Worm (Caenorhabditis elegans) whole organism, late embryonic: ENCODE measurements around the gene rga-9.

ENCODE experiments used
- ceh-48 ChIP-seq: sonication (generic microtip); optimal IDR thresholded peaks from 2 replicates; lab custom pipeline; 2016; ENCODE audit warnings: missing genetic modification characterization, inconsistent platforms, missing compliant biosample characterization
- ceh-9 ChIP-seq: sonication (generic microtip); optimal IDR thresholded peaks from 2 replicates; lab custom pipeline; 2016; ENCODE audit warnings: mild to moderate bottlenecking, missing genetic modification characterization, inconsistent platforms, missing compliant biosample characterization
- pha-4 ChIP-seq: fragments of 150-350 bp; optimal IDR thresholded peaks from 2 replicates; lab custom pipeline; 2018; ENCODE audit warnings: missing biosample characterization, missing genetic modification reagents, missing genetic modification characterization

DNA sequence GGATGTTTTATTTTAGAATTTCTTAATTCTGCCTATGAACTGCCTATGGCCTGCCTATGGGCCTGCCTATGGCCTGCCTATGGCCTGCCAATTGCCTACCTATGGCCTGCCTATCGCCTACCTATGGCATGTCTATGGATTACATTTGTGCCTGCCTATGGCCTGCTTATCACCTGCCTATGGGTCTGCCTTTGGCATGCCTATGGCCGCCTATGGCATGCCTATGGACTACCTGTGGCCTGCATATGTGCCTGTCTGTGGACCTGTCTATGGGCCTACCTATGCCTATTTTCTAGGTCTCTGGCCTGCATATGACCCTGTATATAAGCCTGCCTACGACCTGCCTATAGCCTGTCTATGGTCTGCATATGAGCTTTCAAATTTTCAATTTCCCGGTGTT is 6.9 kb upstream of the rga-9 start:
- no peak for TF ChIP-seq pha-4
- TF ChIP-seq ceh-48 (tag; lab: Kevin White, UChicago), result no peak
- TF ChIP-seq ceh-9 (tag; lab: Kevin White, UChicago), result no peak
